Worm (Caenorhabditis elegans) whole organism, L3 larva: ENCODE results near the gene Y22D7AL.1.

Experiments used
- aly-2 ChIP-seq: fragments of 150-350 bp; optimal IDR thresholded peaks from 2 replicates; lab custom pipeline; 2014; ENCODE audit warnings: missing biosample characterization, missing genetic modification characterization
- ceh-82 ChIP-seq: fragments of 150-350 bp; optimal IDR thresholded peaks from 2 replicates; lab custom pipeline; 2014; ENCODE audit warnings: missing biosample characterization, missing genetic modification characterization
- ceh-9 ChIP-seq: sonication (generic microtip); optimal IDR thresholded peaks from 2 replicates; lab custom pipeline; 2018; ENCODE audit warnings: missing biosample characterization, missing genetic modification characterization
- nfya-1 ChIP-seq: sonication (generic microtip); optimal IDR thresholded peaks from 2 replicates; lab custom pipeline; 2017; ENCODE audit warnings: missing genetic modification characterization, mild to moderate bottlenecking, missing compliant biosample characterization, antibody characterized with exemption, moderate library complexity; ENCODE audit not compliant: insufficient read depth
- nhr-23 ChIP-seq: fragments of 150-350 bp; optimal IDR thresholded peaks from 2 replicates; lab custom pipeline; 2014; ENCODE audit warnings: missing biosample characterization, missing genetic modification reagents, missing genetic modification characterization
- nhr-25 ChIP-seq: sonication (generic microtip); optimal IDR thresholded peaks from 2 replicates; lab custom pipeline; 2017; ENCODE audit warnings: missing biosample characterization, missing genetic modification characterization
- snpc-4 ChIP-seq: fragments of 150-350 bp; optimal IDR thresholded peaks from 2 replicates; lab custom pipeline; 2014; ENCODE audit warnings: missing biosample characterization, missing genetic modification characterization
- tbx-2 ChIP-seq: sonication (generic microtip); optimal IDR thresholded peaks from 2 replicates; lab custom pipeline; 2016; ENCODE audit warnings: mild to moderate bottlenecking, missing genetic modification characterization, missing compliant biosample characterization
- zag-1 ChIP-seq: fragments of 150-350 bp; optimal IDR thresholded peaks from 2 replicates; lab custom pipeline; 2014; ENCODE audit warnings: missing biosample characterization, missing genetic modification characterization

DNA sequence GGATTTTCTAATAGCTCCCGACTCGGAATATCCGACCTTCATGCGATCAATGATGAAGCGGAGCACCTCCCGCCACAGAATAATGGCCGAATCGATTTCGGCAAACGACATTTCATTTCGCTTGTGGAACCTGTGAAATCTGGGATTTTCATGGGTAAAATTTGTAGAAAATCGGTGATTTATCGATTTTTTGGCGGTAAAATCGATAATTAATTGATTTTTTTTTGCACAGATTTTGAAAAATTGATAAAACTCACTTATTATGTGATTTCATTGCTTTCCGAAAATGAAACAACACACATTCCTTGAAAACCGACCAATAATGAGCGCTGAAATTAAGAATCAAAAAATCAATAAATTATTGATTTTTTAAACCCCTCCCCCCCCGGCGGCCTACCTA, 14.6 kb downstream of the Y22D7AL.1 start:
- TF ChIP-seq aly-2 (tag; lab: Kevin White, UChicago) (no peak), ceh-82 (tag; lab: Kevin White, UChicago) (no peak), snpc-4 (tag; lab: Kevin White, UChicago) (no peak), tbx-2 (tag; lab: Kevin White, UChicago) (no peak), zag-1 (tag; lab: Kevin White, UChicago) (no peak), nhr-23 (no peak), nfya-1 (no peak), ceh-9 (tag; lab: Kevin White, UChicago) (no peak), nhr-25 (no peak)
